Worm (Caenorhabditis elegans): ENCODE results near the gene cnc-3.

cnc-3 gene

DNA sequence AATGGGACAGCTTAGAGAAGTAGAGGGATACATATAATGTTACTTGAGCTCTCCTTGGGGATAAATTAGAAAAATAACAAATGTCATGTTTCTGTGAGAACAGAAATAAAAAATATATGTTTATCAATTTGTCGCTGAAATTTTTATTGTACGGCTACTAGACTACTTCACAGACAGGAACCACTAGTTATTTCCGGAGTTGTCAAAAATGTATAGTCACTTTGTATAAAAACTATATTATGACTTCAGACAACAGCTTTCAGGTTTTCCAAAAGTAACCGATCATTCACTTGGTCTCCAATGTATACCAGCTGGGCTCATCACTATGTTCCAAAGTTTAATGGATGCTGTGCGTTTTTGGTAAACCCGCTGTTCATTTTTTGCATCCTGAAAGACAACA is 3.5 kb downstream of the cnc-3 start, which contains the start of gene srj-23:
TSS of gene srj-23 (plus strand) at position 301 of the 400 bp plus-strand sequence.
- TF ChIP-seq D1046.2 (GFP tag; IDR thresholded peaks at IDR 0.05) (no peak), tra-1 (GFP tag; IDR thresholded peaks at IDR 0.05) (no peak), mxl-2 (GFP tag; conservative IDR thresholded peaks at IDR 0.05) (no peak), nhr-77 (tag; optimal IDR thresholded peaks at IDR 0.05) (no peak), ztf-11 (tag; optimal IDR thresholded peaks at IDR 0.05) (no peak), nhr-25 (tag; optimal IDR thresholded peaks at IDR 0.05; ENCODE audit: borderline replicate concordance, insufficient read depth) (no peak), lin-1 (GFP tag; IDR thresholded peaks at IDR 0.05) (no peak), dpl-1 (GFP tag; optimal IDR thresholded peaks at IDR 0.05) (no peak), mdt-29 (GFP tag; IDR thresholded peaks at IDR 0.05) (no peak), dmd-8 (GFP tag; IDR thresholded peaks at IDR 0.05) (no peak), skn-1 (tag; optimal IDR thresholded peaks at IDR 0.05) (no peak), dmd-6 (GFP tag; IDR thresholded peaks at IDR 0.05) (no peak), nhr-102 (tag; optimal IDR thresholded peaks at IDR 0.05) (no peak), nhr-111 (GFP tag; optimal IDR thresholded peaks at IDR 0.05) (no peak), lim-7 (GFP tag; IDR thresholded peaks at IDR 0.05) (no peak)

- TF ChIP-seq mep-1 (tag; optimal IDR thresholded peaks at IDR 0.05) = no peak
- no peak for TF ChIP-seq mdl-1 (tag; optimal IDR thresholded peaks at IDR 0.05)
- no peak for TF ChIP-seq zip-11 (GFP tag; IDR thresholded peaks at IDR 0.05)
- TF ChIP-seq nhr-6 (tag; optimal IDR thresholded peaks at IDR 0.05) = no peak
- no peak for TF ChIP-seq nhr-111 (GFP tag; optimal IDR thresholded peaks at IDR 0.05)
- no peak for TF ChIP-seq nhr-237 (tag; optimal IDR thresholded peaks at IDR 0.05)
- no peak for TF ChIP-seq ces-1 (GFP tag; optimal IDR thresholded peaks at IDR 0.05)
- no peak for TF ChIP-seq snpc-1.2 (GFP tag; IDR thresholded peaks at IDR 0.05)
- no peak for TF ChIP-seq zfp-2 (tag; optimal IDR thresholded peaks at IDR 0.05)
- TF ChIP-seq zfp-3 (GFP tag; conservative IDR thresholded peaks at IDR 0.05) = no peak
- TF ChIP-seq rbr-2 (tag; optimal IDR thresholded peaks at IDR 0.05) = no peak
- TF ChIP-seq zag-1 (tag; optimal IDR thresholded peaks at IDR 0.05) = no peak
- no peak for TF ChIP-seq ztf-11 (tag; optimal IDR thresholded peaks at IDR 0.05)
Observed at ce11 chrV:1454762-1455161, 7.0 kb downstream of the cnc-3 start, which contains the start of gene chil-14. chil-14 (plus strand) TSS chrV:1455062.

- TF ChIP-seq set-16 (GFP tag; IDR thresholded peaks at IDR 0.05) (peak; percentile 86), Y5F2A.4 (GFP tag; optimal IDR thresholded peaks at IDR 0.05) (no peak), dmd-8 (GFP tag; IDR thresholded peaks at IDR 0.05) (0 out of 2 replicates have a peak, but pooled peaks have one; percentile 9), R02D3.7 (tag; optimal IDR thresholded peaks at IDR 0.05) (no peak), php-3 (GFP tag; IDR thresholded peaks at IDR 0.05) (peak; percentile 26; the same call in 1 of the 2 replicates), Y48G9A.11 (GFP tag; IDR thresholded peaks at IDR 0.05) (peak; percentile 37; the same call in 1 of the 2 replicates), F44E2.7 (GFP tag; IDR thresholded peaks at IDR 0.05) (0 out of 2 replicates have a peak, but pooled peaks have one; percentile 46), spr-1 (tag; optimal IDR thresholded peaks at IDR 0.05) (no peak), rbr-2 (tag; optimal IDR thresholded peaks at IDR 0.05) (no peak), snpc-1.2 (GFP tag; IDR thresholded peaks at IDR 0.05) (no peak), mdt-29 (GFP tag; IDR thresholded peaks at IDR 0.05) (0 out of 2 replicates have a peak, but pooled peaks have one; percentile 13), lin-13 (GFP tag; optimal IDR thresholded peaks at IDR 0.05) (no peak), T26A8.4 (GFP tag; IDR thresholded peaks at IDR 0.05) (no peak), saeg-2 (GFP tag; IDR thresholded peaks at IDR 0.05) (no peak)
Observed at ce11 chrV:1455280-1455679, 7.5 kb downstream of the cnc-3 start.

ce11 chrV:1456614-1457013 is 8.8 kb downstream of the cnc-3 start:
- TF ChIP-seq nhr-25 (tag; optimal IDR thresholded peaks at IDR 0.05; ENCODE audit: borderline replicate concordance, insufficient read depth) = no peak
- peak; percentile 72 for TF ChIP-seq nhr-28 (tag; optimal IDR thresholded peaks at IDR 0.05)
- no peak for TF ChIP-seq mep-1 (tag; optimal IDR thresholded peaks at IDR 0.05)
- peak; percentile 96 for TF ChIP-seq dmd-6 (GFP tag; IDR thresholded peaks at IDR 0.05)
- peak; percentile 64 for TF ChIP-seq nhr-10 (tag; optimal IDR thresholded peaks at IDR 0.05)
- peak; percentile 72 for TF ChIP-seq nhr-48 (tag; optimal IDR thresholded peaks at IDR 0.05)
- no peak for TF ChIP-seq vab-7 (GFP tag; IDR thresholded peaks at IDR 0.05)
- no peak for TF ChIP-seq daf-16 (GFP tag; optimal IDR thresholded peaks at IDR 0.05)
- peak; percentile 82 for TF ChIP-seq daf-16 (tag; optimal IDR thresholded peaks at IDR 0.05)
- no peak for TF ChIP-seq ceh-82 (tag; optimal IDR thresholded peaks at IDR 0.05)
- no peak for TF ChIP-seq php-3 (GFP tag; IDR thresholded peaks at IDR 0.05)
- peak in 1 of 2 experiments; percentile 3 for TF ChIP-seq mdl-1 (tag; optimal IDR thresholded peaks at IDR 0.05)
- TF ChIP-seq pha-4 (GFP tag; IDR thresholded peaks at IDR 0.05) = peak; percentile 34; the same call in 1 of the 2 replicates
- TF ChIP-seq pha-4 (tag; optimal IDR thresholded peaks at IDR 0.05) = no peak
- TF ChIP-seq nhr-237 (tag; optimal IDR thresholded peaks at IDR 0.05) = no peak
- TF ChIP-seq unc-130 (GFP tag; optimal IDR thresholded peaks at IDR 0.05) = no peak
- TF ChIP-seq mxl-2 (GFP tag; conservative IDR thresholded peaks at IDR 0.05) = peak; percentile 92
- TF ChIP-seq hlh-30 (tag; optimal IDR thresholded peaks at IDR 0.05; ENCODE audit: insufficient read depth) = peak; percentile 35

Measured in whole organism, L4 larva.